Fruit fly (Drosophila melanogaster): ENCODE measurements around the gene Ilk.
A peak's percentile ranks its signal among the peaks of the same experiment; 100 is the strongest.

DNA sequence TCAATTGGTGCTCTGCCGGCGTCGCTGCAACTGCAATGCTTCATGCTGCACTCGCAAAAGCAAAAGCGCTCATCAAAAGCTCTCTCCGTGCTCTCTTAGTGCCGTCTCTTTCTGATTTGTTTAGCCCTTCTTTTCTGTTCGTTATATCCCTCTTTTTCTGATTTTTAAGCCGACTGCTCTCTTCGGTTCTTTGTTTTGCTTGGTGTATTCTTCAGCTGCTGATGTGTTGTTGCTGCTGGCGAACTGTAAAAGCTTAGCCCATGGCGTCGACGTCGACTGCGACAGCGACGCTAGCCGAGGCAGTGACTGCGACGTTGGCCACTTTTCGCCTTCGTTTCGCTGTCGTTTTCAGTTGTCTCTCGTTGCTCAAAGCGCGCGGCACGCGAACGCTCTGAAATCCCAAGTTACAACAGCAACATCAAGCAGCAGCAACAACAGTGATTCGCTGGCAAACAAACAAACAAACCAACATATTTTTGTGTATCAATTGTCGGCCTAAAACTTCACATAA, 23.4 kb downstream of the Ilk start:
- TF ChIP-seq CG15710 (tag; optimal IDR thresholded peaks at IDR 0.05) (no peak), CG10348 (GFP tag; IDR thresholded peaks at IDR 0.05) (no peak), D1 (tag; optimal IDR thresholded peaks at IDR 0.05) (no peak), CG4496 (GFP tag; IDR thresholded peaks at IDR 0.05) (peak; percentile 70), CG8301 (tag; optimal IDR thresholded peaks at IDR 0.05) (peak; percentile 20), fd96Ca (GFP tag; IDR thresholded peaks at IDR 0.05) (no peak), CG32121 (GFP tag; IDR thresholded peaks at IDR 0.05) (peak; percentile 56), CG9948 (tag; optimal IDR thresholded peaks at IDR 0.05) (no peak), CG8159 (tag; optimal IDR thresholded peaks at IDR 0.05) (no peak), CG12605 (GFP tag; IDR thresholded peaks at IDR 0.05) (peak; percentile 76; the same call in 1 of the 2 replicates)

Measured in whole organism, pupa.